Fruit fly (Drosophila melanogaster): ENCODE results near the gene CG7460.

CG7460 gene

dm6 chr3L:17791067-17791466, 50.7 kb downstream of the CG7460 start (continued):
- no peak for TF ChIP-seq psq (GFP tag; optimal IDR thresholded peaks at IDR 0.05)
- peak; percentile 55 for TF ChIP-seq stwl (tag; optimal IDR thresholded peaks at IDR 0.05)

DNA sequence AAGACGTTTGTCGTGTGGAACGTTAAGA, 50.9 kb downstream of the CG7460 start, which contains the start of gene CG42815:
Gene CG42815 (minus strand): TSS at position 20 of the 28 bp plus-strand sequence.
- TF ChIP-seq tio (GFP tag; optimal IDR thresholded peaks at IDR 0.05): no peak
- no peak for TF ChIP-seq gro (GFP tag; optimal IDR thresholded peaks at IDR 0.05)
- no peak for TF ChIP-seq Hr3 (GFP tag; optimal IDR thresholded peaks at IDR 0.05)
- no peak for TF ChIP-seq fru (optimal IDR thresholded peaks at IDR 0.05)
- no peak for TF ChIP-seq Spps (tag; optimal IDR thresholded peaks at IDR 0.05)
- TF ChIP-seq dimm (GFP tag; IDR thresholded peaks at IDR 0.05): no peak
- no peak for TF ChIP-seq Antp (GFP tag; optimal IDR thresholded peaks at IDR 0.05)
- TF ChIP-seq H2.0 (GFP tag; IDR thresholded peaks at IDR 0.05): no peak
- TF ChIP-seq stwl (tag; optimal IDR thresholded peaks at IDR 0.05): no peak

DNA sequence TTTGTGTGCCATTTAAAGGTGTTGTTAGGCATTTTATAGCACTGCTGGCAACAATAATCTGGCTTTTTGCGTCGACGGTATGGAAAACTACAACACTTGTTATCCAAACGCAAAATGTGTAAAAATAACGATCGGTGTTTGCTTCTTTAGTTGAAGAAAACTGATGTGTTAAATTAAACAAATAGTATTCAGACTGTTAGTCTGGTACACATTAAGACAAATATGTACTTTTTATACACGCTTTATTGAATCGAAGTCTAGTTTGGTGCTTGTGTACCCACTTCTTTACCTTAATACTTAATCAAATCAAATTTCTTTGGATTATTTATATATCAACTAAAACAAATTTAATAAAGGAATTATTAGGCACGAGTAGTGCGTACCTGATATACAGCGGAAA, 51.2 kb downstream of the CG7460 start:
- TF ChIP-seq CG12744 (GFP tag; optimal IDR thresholded peaks at IDR 0.05) (peak; percentile 15), bab2 (GFP tag; optimal IDR thresholded peaks at IDR 0.05) (peak; percentile 1), vvl (GFP tag; IDR thresholded peaks at IDR 0.05) (no peak), hb (GFP tag; IDR thresholded peaks at IDR 0.05; ENCODE audit: partially characterized antibody) (no peak), ash1 (GFP tag; optimal IDR thresholded peaks at IDR 0.05) (peak; percentile 18), Hand (GFP tag; optimal IDR thresholded peaks at IDR 0.05) (peak; percentile 49), Jarid2 (GFP tag; optimal IDR thresholded peaks at IDR 0.05) (peak; percentile 2), CG12299 (tag; optimal IDR thresholded peaks at IDR 0.05) (peak; percentile 53), CG10543 (GFP tag; optimal IDR thresholded peaks at IDR 0.05) (peak; percentile 78), Dfd (GFP tag; optimal IDR thresholded peaks at IDR 0.05) (no peak), CG12071 (GFP tag; optimal IDR thresholded peaks at IDR 0.05) (peak; percentile 46), CG4328 (GFP tag; optimal IDR thresholded peaks at IDR 0.05) (peak; percentile 13), pfk (GFP tag; optimal IDR thresholded peaks at IDR 0.05) (peak; percentile 4), Dbx (GFP tag; IDR thresholded peaks at IDR 0.05) (0 out of 3 replicates have a peak, but pooled peaks have one; percentile 47), Dek (tag; optimal IDR thresholded peaks at IDR 0.05) (peak; percentile 67), cwo (GFP tag; optimal IDR thresholded peaks at IDR 0.05) (peak; percentile 64), CG10209 (GFP tag; optimal IDR thresholded peaks at IDR 0.05) (peak; percentile 57), slou (GFP tag; optimal IDR thresholded peaks at IDR 0.05) (peak; percentile 2), D19B (GFP tag; optimal IDR thresholded peaks at IDR 0.05) (peak; percentile 39), Fer3 (tag; optimal IDR thresholded peaks at IDR 0.05) (peak; percentile 81), Hey (tag; optimal IDR thresholded peaks at IDR 0.05) (peak; percentile 13), CG2120 (GFP tag; optimal IDR thresholded peaks at IDR 0.05) (peak; percentile 62), Hmr (GFP tag; optimal IDR thresholded peaks at IDR 0.05) (peak; percentile 87), GATAe (GFP tag; conservative IDR thresholded peaks at IDR 0.05) (no peak), bcd (GFP tag; optimal IDR thresholded peaks at IDR 0.05) (peak; percentile 3), CG3281 (GFP tag; optimal IDR thresholded peaks at IDR 0.05) (peak; percentile 88), caup (GFP tag; optimal IDR thresholded peaks at IDR 0.05; ENCODE audit: severe bottlenecking) (peak; percentile 85), CG17568 (GFP tag; optimal IDR thresholded peaks at IDR 0.05) (peak; percentile 63), pros (GFP tag; optimal IDR thresholded peaks at IDR 0.05) (no peak), CrebB (tag; optimal IDR thresholded peaks at IDR 0.05) (peak; percentile 46), CG8944 (GFP tag; optimal IDR thresholded peaks at IDR 0.05) (no peak), sug (tag; optimal IDR thresholded peaks at IDR 0.05) (no peak), CG2678 (tag; optimal IDR thresholded peaks at IDR 0.05) (no peak), CG7271 (tag; optimal IDR thresholded peaks at IDR 0.05) (no peak), CG11247 (GFP tag; IDR thresholded peaks at IDR 0.05) (peak; percentile 49; the same call in 1 of the 2 replicates), HHEX (GFP tag; optimal IDR thresholded peaks at IDR 0.05) (peak; percentile 70), unc-4 (GFP tag; IDR thresholded peaks at IDR 0.05; ENCODE audit: partially characterized antibody) (no peak), CG8359 (GFP tag; optimal IDR thresholded peaks at IDR 0.05; ENCODE audit: borderline replicate concordance) (no peak), Meics (GFP tag; optimal IDR thresholded peaks at IDR 0.05) (peak; percentile 81)

Measured in whole organism, embryonic.